Worm (Caenorhabditis elegans): ENCODE data around the gene psr-1.

ce11 chrIV:4609568-4609967 lies 43.5 kb upstream of the psr-1 start, which contains the start of gene col-110:
- no peak for TF ChIP-seq lsy-2 (tag; optimal IDR thresholded peaks at IDR 0.05)
- no peak for TF ChIP-seq ces-1 (GFP tag; optimal IDR thresholded peaks at IDR 0.05)
- TF ChIP-seq mep-1 (tag; optimal IDR thresholded peaks at IDR 0.05), result no peak
- no peak for TF ChIP-seq nhr-28 (tag; optimal IDR thresholded peaks at IDR 0.05)

Measured in whole organism, mixed stage, embryonic.